Fruit fly (Drosophila melanogaster): ENCODE results near the gene CG13029.

DNA sequence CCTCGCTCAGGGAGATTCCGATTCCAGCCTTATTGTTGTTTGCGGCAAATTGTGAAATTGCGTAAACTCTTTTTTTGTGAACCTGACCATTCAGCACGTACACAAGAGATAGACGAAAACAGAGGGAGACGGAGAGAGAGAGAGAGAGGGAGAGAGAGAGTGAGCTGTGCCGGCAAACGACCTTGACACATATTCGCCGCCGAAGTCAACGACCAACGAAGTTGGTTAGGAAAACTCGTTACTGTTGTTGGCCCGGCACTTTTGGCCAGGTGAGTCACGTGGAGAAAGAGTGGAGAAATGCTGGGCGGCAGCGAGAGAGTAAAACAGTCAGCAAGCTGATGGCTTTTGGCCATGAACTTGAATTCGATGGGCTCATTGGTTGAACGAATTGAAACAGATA, 30.4 kb upstream of the CG13029 start:
- TF ChIP-seq toe (GFP tag; optimal IDR thresholded peaks at IDR 0.05) (no peak), CG14711 (tag; optimal IDR thresholded peaks at IDR 0.05) (no peak), cnc (optimal IDR thresholded peaks at IDR 0.05) (no peak), Crg-1 (GFP tag; optimal IDR thresholded peaks at IDR 0.05) (no peak)
